Worm (Caenorhabditis elegans): Measurements from ENCODE around the gene R160.6.

R160.6 gene

ce11 chrX:4373123-4373522 lies at the start of gene R160.6:
R160.6 (minus strand) TSS chrX:4373223.
- TF ChIP-seq dmd-9 (GFP tag; IDR thresholded peaks at IDR 0.05) (no peak), aly-2 (tag; optimal IDR thresholded peaks at IDR 0.05) (no peak), nhr-6 (tag; optimal IDR thresholded peaks at IDR 0.05) (no peak), hif-1 (tag; optimal IDR thresholded peaks at IDR 0.05) (no peak), egl-43 (GFP tag; IDR thresholded peaks at IDR 0.05) (no peak), unc-39 (tag; optimal IDR thresholded peaks at IDR 0.05) (no peak), ztf-7 (tag; optimal IDR thresholded peaks at IDR 0.05) (no peak), nhr-11 (tag; optimal IDR thresholded peaks at IDR 0.05) (no peak), snpc-1.2 (GFP tag; IDR thresholded peaks at IDR 0.05) (no peak), mep-1 (tag; optimal IDR thresholded peaks at IDR 0.05) (no peak), rbr-2 (tag; optimal IDR thresholded peaks at IDR 0.05) (no peak), hmg-1.1 (GFP tag; IDR thresholded peaks at IDR 0.05) (no peak), nhr-41 (GFP tag; IDR thresholded peaks at IDR 0.05) (no peak), pqm-1 (tag; optimal IDR thresholded peaks at IDR 0.05) (no peak), lin-15B (tag; optimal IDR thresholded peaks at IDR 0.05) (no peak), skn-1 (tag; optimal IDR thresholded peaks at IDR 0.05) (no peak), madf-9 (GFP tag; conservative IDR thresholded peaks at IDR 0.05) (no peak), nhr-48 (tag; optimal IDR thresholded peaks at IDR 0.05) (no peak), T20F7.1 (GFP tag; optimal IDR thresholded peaks at IDR 0.05) (no peak), lim-7 (GFP tag; IDR thresholded peaks at IDR 0.05) (no peak)

- TF ChIP-seq ztf-11 (tag; optimal IDR thresholded peaks at IDR 0.05) (no peak), snpc-1.2 (GFP tag; IDR thresholded peaks at IDR 0.05) (no peak), lsy-2 (tag; optimal IDR thresholded peaks at IDR 0.05) (no peak), aha-1 (tag) (peak; percentile 46), lin-38 (GFP tag; IDR thresholded peaks at IDR 0.05) (no peak), lin-1 (GFP tag; IDR thresholded peaks at IDR 0.05) (no peak)
Observed at ce11 chrX:4418751-4419150, 45.7 kb upstream of the R160.6 start, which contains the start of gene dop-1. dop-1 (minus strand) TSS chrX:4418851.

- peak; percentile 49 for TF ChIP-seq fkh-10 (GFP tag; optimal IDR thresholded peaks at IDR 0.05)
- TF ChIP-seq tag-97 (GFP tag; IDR thresholded peaks at IDR 0.05): no peak
- TF ChIP-seq attf-4 (tag; optimal IDR thresholded peaks at IDR 0.05): no peak
- TF ChIP-seq dmd-9 (GFP tag; IDR thresholded peaks at IDR 0.05): no peak
- no peak for TF ChIP-seq daf-8 (GFP tag; IDR thresholded peaks at IDR 0.05)
- no peak for TF ChIP-seq fos-1 (tag; optimal IDR thresholded peaks at IDR 0.05)
Observed at ce11 chrX:4415289-4415688, 42.3 kb upstream of the R160.6 start.

- TF ChIP-seq egl-43 (GFP tag; IDR thresholded peaks at IDR 0.05) (0 out of 2 replicates have a peak, but pooled peaks have one; percentile 57), set-16 (GFP tag; IDR thresholded peaks at IDR 0.05) (peak; percentile 63), nhr-237 (tag; optimal IDR thresholded peaks at IDR 0.05) (no peak), unc-62 (GFP tag; optimal IDR thresholded peaks at IDR 0.05 in 1 of 2) (peak in 1 of 2 experiments; percentile 66), unc-62 (tag; optimal IDR thresholded peaks at IDR 0.05) (no peak), ZK337.2 (GFP tag; IDR thresholded peaks at IDR 0.05) (no peak), aha-1 (tag) (peak; percentile 27)
Observed at ce11 chrX:4413206-4413605, 40.2 kb upstream of the R160.6 start.

ce11 chrX:4410280-4410911 lies 37.4 kb upstream of the R160.6 start:
- TF ChIP-seq ceh-44 (GFP tag; IDR thresholded peaks at IDR 0.05) (0 out of 2 replicates have a peak, but pooled peaks have one; percentile 40), F26F4.8 (GFP tag; conservative IDR thresholded peaks at IDR 0.05) (0 out of 2 replicates have a peak, but pooled peaks have one; percentile 22), daf-8 (GFP tag; IDR thresholded peaks at IDR 0.05) (no peak), Y48G9A.11 (GFP tag; IDR thresholded peaks at IDR 0.05) (0 out of 2 replicates have a peak, but pooled peaks have one; percentile 52), pha-4 (GFP tag; IDR thresholded peaks at IDR 0.05) (peak; percentile 48; the same call in 1 of the 2 replicates), pha-4 (tag; optimal IDR thresholded peaks at IDR 0.05) (no peak), ceh-20 (GFP tag; IDR thresholded peaks at IDR 0.05) (no peak), lim-7 (GFP tag; IDR thresholded peaks at IDR 0.05) (peak; percentile 58; the same call in 1 of the 2 replicates), dve-1 (tag; optimal IDR thresholded peaks at IDR 0.05; ENCODE audit: insufficient read depth) (no peak), ztf-7 (tag; optimal IDR thresholded peaks at IDR 0.05) (no peak), snpc-1.2 (GFP tag; IDR thresholded peaks at IDR 0.05) (peak; percentile 76), daf-16 (GFP tag; optimal IDR thresholded peaks at IDR 0.05) (peak in 1 of 2 experiments; percentile 56), daf-16 (tag; optimal IDR thresholded peaks at IDR 0.05) (no peak), vab-7 (GFP tag; IDR thresholded peaks at IDR 0.05) (peak; percentile 76), cey-2 (tag; optimal IDR thresholded peaks at IDR 0.05; ENCODE audit: borderline replicate concordance, insufficient read depth) (no peak)

Data from whole organism, L4 larva.